Worm (Caenorhabditis elegans) whole organism, L4/young adult: ENCODE data around the gene srbc-56.
"Not testable (repeated sequence)": the region's sequence is repeated elsewhere in the genome, so short reads cannot be mapped to it uniquely, and the experiment has no call there.

ENCODE experiments used
- W03F9.2 ChIP-seq: fragments of 150-350 bp; optimal IDR thresholded peaks from 2 replicates; lab custom pipeline; 2014; ENCODE audit warnings: missing biosample characterization, missing genetic modification characterization
- dao-5 ChIP-seq: sonication (generic microtip); optimal IDR thresholded peaks from 2 replicates; lab custom pipeline; 2016; ENCODE audit warnings: missing genotype, missing genetic modification characterization, moderate library complexity, missing compliant biosample characterization
- him-1 ChIP-seq: sonication (generic microtip); optimal IDR thresholded peaks from 2 replicates; lab custom pipeline; 2016; ENCODE audit warnings: missing genotype, missing genetic modification reagents, missing genetic modification characterization, missing compliant biosample characterization

Gene srbc-56

ce11 chrV:15841095-15841494, 9.6 kb upstream of the srbc-56 start, which contains the start of gene srh-149:
TSS of gene srh-149 (minus strand) at chrV:15841195.
- TF ChIP-seq him-1 (tag; lab: Kevin White, UChicago) (no peak), W03F9.2 (tag; lab: Kevin White, UChicago) (no peak), dao-5 (tag; lab: Kevin White, UChicago) (no peak)

ce11 chrV:15833622-15834021, 2.1 kb upstream of the srbc-56 start, which contains the start of gene srbc-54:
TSS of gene srbc-54 (minus strand) at chrV:15833722.
- no peak for TF ChIP-seq W03F9.2 (tag; lab: Kevin White, UChicago)
- no peak for TF ChIP-seq him-1 (tag; lab: Kevin White, UChicago)
- no peak for TF ChIP-seq dao-5 (tag; lab: Kevin White, UChicago)

ce11 chrV:15829907-15830306, 1.6 kb downstream of the srbc-56 start, which contains the start of gene srbc-55:
TSS of gene srbc-55 (minus strand) at chrV:15830007.
- TF ChIP-seq him-1 (tag; lab: Kevin White, UChicago) (no peak), dao-5 (tag; lab: Kevin White, UChicago) (no peak), W03F9.2 (tag; lab: Kevin White, UChicago) (no peak)

ce11 chrV:15826110-15826509, 5.4 kb downstream of the srbc-56 start, which contains the start of gene srbc-51:
TSS of gene srbc-51 (plus strand) at chrV:15826410.
- no peak for TF ChIP-seq him-1 (tag; lab: Kevin White, UChicago)

- no peak for TF ChIP-seq him-1 (tag; lab: Kevin White, UChicago)
- no peak for TF ChIP-seq dao-5 (tag; lab: Kevin White, UChicago)
- TF ChIP-seq W03F9.2 (tag; lab: Kevin White, UChicago), result no peak
Measured at ce11 chrV:15824866-15825265, 6.6 kb downstream of the srbc-56 start, which contains the start of gene srbc-50. TSS of gene srbc-50 (minus strand) at chrV:15824966.

- TF ChIP-seq dao-5 (tag; lab: Kevin White, UChicago), result no peak
- TF ChIP-seq him-1 (tag; lab: Kevin White, UChicago), result no peak
- TF ChIP-seq W03F9.2 (tag; lab: Kevin White, UChicago), result no peak
Measured at ce11 chrV:15821398-15821797, 10.1 kb downstream of the srbc-56 start, which contains the start of gene srbc-49. TSS of gene srbc-49 (plus strand) at chrV:15821698.

ce11 chrV:15819983-15820382, 11.5 kb downstream of the srbc-56 start, which contains the start of gene srbc-48:
TSS of gene srbc-48 (plus strand) at chrV:15820283.
- TF ChIP-seq dao-5 (tag; lab: Kevin White, UChicago) (no peak), W03F9.2 (tag; lab: Kevin White, UChicago) (no peak), him-1 (tag; lab: Kevin White, UChicago) (no peak)

- TF ChIP-seq dao-5 (tag; lab: Kevin White, UChicago) (no peak), him-1 (tag; lab: Kevin White, UChicago) (no peak), W03F9.2 (tag; lab: Kevin White, UChicago) (no peak)
Measured at ce11 chrV:15817746-15818145, 13.7 kb downstream of the srbc-56 start, which contains the start of gene abf-3. TSS of gene abf-3 (minus strand) at chrV:15817846.

DNA sequence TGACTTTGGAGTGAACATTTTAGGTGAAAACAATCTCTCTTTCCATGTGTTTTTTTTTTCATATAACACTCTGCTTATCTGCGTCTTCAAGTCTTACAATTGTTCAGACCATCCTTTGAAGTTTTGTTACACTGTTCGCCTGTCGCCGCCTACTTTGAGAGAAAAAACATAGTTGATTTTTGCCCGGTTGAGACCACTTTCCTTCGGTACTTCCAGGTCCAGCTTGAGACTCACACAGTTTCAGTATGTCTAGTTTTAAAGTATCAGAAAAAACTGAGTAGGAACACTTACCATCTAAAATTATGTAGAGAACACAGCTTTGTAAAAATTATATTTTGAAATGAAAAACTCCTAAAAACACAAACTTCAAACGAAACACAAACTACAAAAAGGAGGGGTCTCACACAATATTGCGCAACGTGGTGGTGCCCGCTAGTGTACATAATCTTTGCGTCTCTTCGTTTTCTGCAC, 15.5 kb downstream of the srbc-56 start, which contains the start of the genes fbxa-69 and F54B8.4:
Gene fbxa-69, minus strand, starts transcription at position 10 of the 471 bp plus-strand sequence.
Gene F54B8.4, plus strand, starts transcription at position 421 of the 471 bp plus-strand sequence.
- TF ChIP-seq dao-5 (tag; lab: Kevin White, UChicago) (no peak), him-1 (tag; lab: Kevin White, UChicago) (no peak), W03F9.2 (tag; lab: Kevin White, UChicago) (no peak)

DNA sequence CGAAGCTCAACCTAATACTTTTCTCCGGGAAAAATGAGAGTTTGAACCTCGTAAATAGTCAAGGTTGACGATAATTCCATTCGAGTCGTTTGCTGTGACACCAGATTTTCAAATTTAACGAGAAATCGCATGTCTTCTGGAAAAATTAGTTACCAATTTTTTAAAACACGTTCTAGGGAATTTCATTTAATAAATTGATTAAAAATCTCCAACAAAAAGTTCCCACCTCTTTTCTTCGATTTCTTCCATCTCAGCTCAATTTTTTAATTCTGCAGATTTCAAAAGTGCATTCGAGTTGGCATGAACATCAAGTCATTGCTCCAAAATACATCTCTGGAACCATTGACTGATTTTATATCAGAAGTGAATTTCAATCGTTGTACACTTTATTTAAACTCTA, 19.5 kb downstream of the srbc-56 start, which contains the start of gene nhr-282:
Gene nhr-282, plus strand, starts transcription at position 301 of the 400 bp plus-strand sequence.
- not testable (repeated sequence) for TF ChIP-seq him-1, W03F9.2, dao-5 (tag; lab: Kevin White, UChicago)

DNA sequence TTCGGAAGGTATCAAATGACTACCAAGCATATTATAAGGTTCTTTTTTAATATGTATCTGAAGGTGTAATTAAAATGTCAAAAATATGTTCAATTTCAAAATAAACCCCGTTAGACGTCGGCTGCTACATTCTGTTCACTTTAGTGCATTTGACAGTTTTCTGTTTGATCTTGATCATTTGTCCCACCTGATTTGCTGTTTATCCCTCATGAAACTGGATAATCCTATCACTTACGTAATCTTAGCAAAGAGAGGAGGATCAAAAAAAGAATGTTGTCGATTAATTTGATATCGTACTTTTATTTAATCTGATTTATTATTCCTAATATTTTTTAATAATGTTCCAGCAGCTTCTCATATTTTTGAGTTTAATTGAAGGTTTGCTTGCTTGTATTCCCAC, 21.0 kb downstream of the srbc-56 start, which contains the start of gene F54B8.1:
Gene F54B8.1, plus strand, starts transcription at position 301 of the 400 bp plus-strand sequence.
- TF ChIP-seq dao-5 (tag; lab: Kevin White, UChicago) (no peak), him-1 (tag; lab: Kevin White, UChicago) (no peak), W03F9.2 (tag; lab: Kevin White, UChicago) (no peak)

ce11 chrV:15809543-15809942, 21.9 kb downstream of the srbc-56 start, which contains the start of gene srsx-36:
TSS of gene srsx-36 (minus strand) at chrV:15809643.
- TF ChIP-seq W03F9.2 (tag; lab: Kevin White, UChicago), result no peak

DNA sequence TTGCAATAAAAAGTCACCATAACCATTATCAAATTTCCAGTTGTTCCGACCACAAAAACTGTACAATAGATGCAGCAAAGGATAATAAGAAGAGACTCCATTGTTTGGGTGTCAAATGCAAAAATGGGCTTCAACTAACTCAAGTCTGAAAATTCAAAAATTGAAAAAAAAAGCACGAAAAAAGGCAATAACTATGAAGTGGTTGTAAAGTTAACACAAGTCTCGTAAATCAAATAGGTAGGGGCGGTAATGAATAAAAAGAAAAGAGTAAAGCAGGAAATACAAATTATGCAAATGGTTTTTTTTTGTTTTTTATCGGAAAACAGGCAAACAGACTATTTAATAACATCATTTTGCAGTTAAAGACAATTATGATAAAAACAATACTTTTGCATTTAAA, 24.1 kb downstream of the srbc-56 start, which contains the start of gene srsx-38:
Gene srsx-38, minus strand, starts transcription at position 101 of the 400 bp plus-strand sequence.
- TF ChIP-seq W03F9.2, dao-5, him-1 (tag; lab: Kevin White, UChicago): not testable (repeated sequence)
